Fruit fly (Drosophila melanogaster) whole organism, larva: ENCODE measurements around the gene alpha-Est10.

ENCODE experiments used
- noc ChIP-seq: fragments of 200-800 bp; sonication (Bioruptor generic); optimal IDR thresholded peaks from 3 replicates; lab custom pipeline; 2019; ENCODE audit warnings: missing biosample characterization, mild to moderate bottlenecking, missing genetic modification characterization, moderate library complexity

Gene alpha-Est10

DNA sequence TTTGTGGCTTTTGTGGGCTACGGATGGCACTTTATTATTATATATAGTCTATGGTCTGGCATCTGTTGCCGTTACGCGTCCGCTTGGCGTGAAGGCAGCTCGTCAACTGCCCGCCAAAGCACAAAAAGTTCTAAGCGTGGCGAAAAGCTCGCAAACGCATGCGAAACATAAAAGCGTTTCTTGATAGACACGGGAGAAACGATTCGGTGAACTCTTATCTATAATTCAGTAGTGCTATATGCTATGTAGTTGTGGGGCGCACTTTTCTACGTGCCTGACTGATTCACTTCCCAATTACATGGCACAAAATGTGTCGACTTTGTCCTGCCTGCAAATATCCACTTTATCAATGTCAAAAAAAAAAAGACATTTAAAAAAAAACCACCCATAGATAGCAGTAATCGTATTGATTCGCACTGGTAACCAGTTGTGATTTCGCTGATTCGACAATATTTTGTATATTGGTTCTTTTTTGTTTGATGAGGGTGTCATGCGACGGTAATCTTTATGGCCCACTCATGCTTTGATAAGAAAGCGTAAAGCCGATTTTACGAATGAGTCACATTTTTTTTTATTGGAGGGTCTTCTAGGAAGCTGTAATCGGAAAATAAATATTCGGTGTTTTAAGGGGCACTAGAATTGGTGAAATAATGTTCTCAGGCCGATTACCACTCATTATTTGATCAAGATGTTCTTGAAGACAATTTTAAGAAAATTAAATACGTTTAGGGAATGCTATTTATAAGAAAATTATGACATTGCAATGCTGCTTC is 11.5 kb upstream of the alpha-Est10 start, which contains the start of gene alpha-Est9:
TSS of gene alpha-Est9 (minus strand) at position 110 of the 773 bp plus-strand sequence.
- TF ChIP-seq noc (tag; lab: Kevin White, UChicago) = peak; percentile 49

DNA sequence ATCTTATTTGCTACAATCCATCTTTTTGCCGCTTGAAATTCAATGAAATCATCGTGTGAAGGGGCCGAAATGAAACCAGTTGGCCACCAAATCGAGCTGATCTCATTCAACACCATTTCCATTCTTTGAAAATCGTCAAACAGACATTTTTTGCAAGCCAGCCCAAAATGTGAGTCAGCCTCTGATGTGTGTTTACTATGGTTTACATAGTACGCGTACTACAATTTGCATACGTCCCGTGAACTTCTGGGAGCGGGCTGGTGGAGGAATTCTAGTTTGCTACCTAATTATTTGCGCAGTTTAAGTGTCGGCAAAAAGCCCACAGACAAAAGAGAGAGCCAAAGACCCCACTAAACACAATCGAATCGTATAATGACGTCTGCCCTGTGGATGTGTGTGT is 9.6 kb upstream of the alpha-Est10 start:
- TF ChIP-seq noc (tag; lab: Kevin White, UChicago) = peak; percentile 9

DNA sequence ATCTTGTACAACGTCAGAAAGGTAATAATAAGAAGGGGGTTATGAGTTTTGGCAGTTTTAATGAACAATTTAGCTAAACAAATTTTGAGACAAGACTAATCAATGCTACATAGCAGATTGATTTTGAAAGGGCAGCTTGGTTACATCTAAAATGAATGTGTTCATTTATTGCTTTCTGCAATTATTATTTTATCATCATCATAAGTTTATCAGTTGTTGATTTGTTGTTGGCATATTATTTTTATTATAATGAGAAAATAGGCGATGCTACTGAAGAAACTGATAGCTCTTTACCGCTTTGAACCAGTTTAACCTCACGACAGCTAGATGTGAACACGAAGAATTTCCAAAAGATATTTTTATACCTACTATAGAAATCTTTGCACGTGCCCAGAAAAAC is 8.6 kb upstream of the alpha-Est10 start, which contains the start of gene Mics1:
TSS of gene Mics1 (minus strand) at position 101 of the 400 bp plus-strand sequence.
- TF ChIP-seq noc (tag; lab: Kevin White, UChicago) = no peak

DNA sequence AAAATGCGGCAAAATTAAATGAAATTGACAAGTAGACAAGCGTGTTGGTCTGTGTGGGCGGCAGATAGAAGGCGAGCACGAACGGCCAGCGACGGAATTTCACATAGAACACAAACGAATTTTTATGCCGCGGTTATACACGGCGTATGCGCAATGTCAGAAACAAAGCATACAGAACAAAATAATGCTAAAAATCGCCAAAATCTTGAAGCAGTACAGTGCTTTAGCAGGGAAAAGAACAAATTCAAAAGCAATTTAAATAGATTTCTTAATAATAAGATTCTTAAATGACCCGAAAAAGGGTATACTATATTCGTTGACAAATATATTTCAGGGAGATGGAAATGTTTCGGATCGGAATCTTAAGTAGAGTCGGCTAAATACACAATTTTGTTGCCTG is 6.9 kb upstream of the alpha-Est10 start:
- TF ChIP-seq noc (tag; lab: Kevin White, UChicago) = peak; percentile 8

DNA sequence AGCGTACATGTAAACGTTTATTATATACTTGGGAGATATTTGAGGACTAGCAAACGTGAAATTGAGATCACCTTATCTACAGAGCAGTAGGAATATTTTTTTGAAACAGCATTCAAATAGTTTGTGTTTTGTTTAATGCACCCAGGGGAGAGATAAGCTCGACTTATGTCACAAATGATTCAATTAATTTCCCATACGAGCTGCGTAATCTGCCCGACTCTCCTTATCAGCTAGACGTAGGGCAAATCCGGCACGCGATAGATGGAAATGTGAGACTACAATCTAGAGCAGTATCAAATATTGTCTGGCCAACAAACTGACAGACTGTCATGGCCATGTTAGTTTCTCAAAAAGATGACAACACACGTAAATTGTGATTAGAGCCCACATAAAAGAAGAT is 5.8 kb upstream of the alpha-Est10 start:
- TF ChIP-seq noc (tag; lab: Kevin White, UChicago) = peak; percentile 63

DNA sequence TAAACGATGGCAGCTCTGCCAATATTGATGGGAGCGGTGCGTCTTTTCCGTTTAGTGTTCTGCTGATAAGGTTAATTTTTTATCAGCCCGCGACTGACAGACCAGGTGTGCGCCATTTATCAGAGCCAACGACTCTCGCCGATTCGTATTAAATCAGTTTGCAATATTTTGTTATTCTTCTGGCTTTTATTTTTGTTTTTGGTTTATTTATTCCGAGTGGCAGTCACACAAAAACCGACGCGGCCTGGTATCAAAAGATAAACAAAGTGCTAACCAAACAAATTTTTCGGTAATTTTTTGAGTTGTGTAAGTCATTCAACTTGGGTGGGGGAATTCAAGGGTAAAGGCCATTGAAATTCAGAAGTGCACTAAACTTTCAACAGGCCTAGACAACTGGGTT is 3.8 kb upstream of the alpha-Est10 start:
- TF ChIP-seq noc (tag; lab: Kevin White, UChicago) = no peak

DNA sequence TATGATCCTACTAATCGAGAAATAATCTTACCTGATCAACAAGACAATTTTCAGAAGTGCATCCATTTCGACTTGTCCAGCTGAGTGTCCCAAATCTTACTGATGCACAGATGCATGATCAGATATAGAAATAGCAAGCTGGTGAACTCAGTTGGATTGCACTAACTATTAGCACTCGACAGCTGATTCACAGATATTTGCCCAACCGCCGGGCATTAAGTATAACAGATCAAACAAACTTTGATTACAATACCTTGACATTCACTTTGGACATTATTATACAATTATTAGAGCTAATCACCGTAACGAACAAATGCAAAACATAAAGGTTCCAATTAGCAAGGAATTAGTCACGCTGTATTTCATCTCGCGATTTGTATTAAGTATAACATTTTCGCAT is 474 bp downstream of the alpha-Est10 start, which contains the start of gene CG42656:
TSS of gene CG42656 (minus strand) at position 101 of the 400 bp plus-strand sequence.
- no peak for TF ChIP-seq noc (tag; lab: Kevin White, UChicago)

DNA sequence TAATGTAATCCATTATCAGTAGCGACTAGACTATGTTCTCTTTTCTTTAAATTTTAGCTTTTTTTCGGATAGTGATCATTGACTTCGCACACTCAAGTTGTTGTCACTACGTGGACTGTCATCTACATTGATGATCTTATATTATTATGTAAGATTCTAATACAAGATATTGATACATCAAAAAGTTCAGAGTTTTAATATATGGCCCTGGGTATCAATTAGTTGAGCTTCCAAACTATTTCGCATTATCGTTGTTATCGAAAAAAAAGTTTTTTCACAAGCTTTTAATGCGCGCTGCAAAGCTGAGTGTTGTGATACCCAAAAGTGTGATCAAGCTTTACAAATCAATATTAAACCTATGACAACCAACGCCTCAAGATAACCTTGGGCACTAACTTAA is 1.5 kb downstream of the alpha-Est10 start:
- TF ChIP-seq noc (tag; lab: Kevin White, UChicago) = no peak

DNA sequence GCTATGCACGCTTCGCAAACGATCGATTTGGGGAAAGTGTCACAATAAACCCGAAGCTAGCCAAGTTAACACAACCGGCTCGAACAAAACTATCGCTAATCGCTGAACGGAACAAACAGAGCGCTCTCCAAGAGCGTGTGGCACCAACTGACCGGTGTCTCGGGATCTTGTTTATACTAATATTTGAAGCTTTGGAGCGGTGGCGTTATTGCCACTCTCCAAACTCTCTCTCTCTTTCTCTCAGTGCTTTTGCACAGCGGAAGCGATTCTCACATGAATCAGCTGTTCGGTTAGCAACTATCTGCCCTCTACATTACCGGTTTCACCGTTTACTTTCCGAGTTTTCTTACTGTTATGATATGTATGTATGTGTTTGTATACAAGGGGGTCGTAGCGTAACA is 2.2 kb downstream of the alpha-Est10 start:
- no peak for TF ChIP-seq noc (tag; lab: Kevin White, UChicago)

DNA sequence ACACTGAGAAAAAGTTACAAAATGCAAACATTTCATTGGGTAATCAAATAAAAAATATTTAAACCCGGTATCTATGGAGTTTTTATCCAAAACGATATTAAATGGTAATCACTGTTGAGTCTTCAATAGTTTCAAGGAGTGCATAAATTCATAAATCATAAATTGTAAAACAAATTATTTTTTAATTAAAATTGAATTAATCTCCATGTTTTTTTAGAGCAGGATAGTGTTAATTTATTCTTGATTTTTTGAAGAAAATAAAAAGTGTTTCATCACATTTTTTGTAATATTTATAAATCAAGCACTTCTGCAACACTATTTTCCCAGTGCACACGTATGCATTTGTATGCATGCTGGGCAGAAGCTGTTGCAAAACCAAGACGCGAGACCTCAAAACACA is 2.8 kb downstream of the alpha-Est10 start:
- no peak for TF ChIP-seq noc (tag; lab: Kevin White, UChicago)

DNA sequence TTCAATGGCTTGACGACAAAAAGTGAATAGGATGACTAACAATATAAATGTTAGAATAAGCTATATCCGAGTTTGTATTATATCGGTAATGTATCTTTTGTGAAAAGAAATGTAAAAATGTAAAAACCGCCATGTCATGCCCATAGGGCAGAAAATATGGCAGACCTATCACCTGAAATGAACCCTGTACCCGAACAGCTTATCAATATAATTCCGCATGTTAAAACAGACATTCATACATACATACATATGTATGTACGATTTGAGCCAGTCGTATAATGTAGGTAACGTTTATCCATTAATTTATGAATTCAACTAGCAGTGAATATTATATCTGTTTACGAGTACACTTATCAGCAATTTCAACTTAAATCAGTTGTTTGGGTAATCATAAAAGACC is 3.7 kb downstream of the alpha-Est10 start:
- TF ChIP-seq noc (tag; lab: Kevin White, UChicago) = no peak

DNA sequence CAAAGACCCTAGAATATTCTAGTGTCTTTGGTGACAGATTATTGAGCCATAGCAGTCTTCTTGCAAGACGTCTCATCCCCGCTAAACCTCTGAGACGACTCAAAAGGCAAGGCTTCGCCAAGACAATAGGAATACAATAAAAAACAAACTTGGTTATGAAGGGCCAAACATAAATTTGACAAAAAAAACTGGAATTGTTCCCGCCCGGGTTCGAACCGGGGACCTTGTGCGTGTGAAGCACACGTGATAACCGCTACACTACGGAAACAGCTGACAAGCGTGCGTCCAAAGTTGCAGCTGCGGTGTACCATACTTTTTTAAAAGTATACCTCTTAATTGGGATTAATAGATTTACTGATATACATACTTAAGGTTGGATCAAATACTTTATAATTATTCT is 17.9 kb downstream of the alpha-Est10 start:
- TF ChIP-seq noc (tag; lab: Kevin White, UChicago) = no peak

DNA sequence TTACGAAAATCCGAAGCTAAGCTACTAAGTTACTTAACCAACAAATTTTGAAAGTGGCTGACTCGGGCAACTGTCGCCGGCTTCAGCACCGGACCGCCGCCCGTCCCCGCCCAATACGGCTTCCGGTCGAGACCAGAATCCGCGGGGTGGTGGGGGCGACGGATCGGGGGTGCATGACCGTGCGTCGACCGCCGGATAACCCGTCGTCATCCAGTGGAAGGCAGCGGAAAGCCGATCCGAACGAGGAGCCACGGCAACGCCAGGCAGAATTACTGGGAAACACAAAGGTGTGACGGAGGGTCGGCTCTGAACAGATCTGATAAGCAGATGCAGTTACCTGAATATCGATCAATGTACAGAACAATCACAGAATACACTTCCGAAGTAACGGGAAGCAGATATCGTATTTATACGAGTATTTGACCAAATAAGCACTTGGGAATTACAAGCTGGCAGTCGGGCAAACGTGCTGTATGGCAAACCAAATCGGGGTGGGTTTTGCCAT is 19.0 kb downstream of the alpha-Est10 start:
- TF ChIP-seq noc (tag; lab: Kevin White, UChicago) = peak; percentile 44

DNA sequence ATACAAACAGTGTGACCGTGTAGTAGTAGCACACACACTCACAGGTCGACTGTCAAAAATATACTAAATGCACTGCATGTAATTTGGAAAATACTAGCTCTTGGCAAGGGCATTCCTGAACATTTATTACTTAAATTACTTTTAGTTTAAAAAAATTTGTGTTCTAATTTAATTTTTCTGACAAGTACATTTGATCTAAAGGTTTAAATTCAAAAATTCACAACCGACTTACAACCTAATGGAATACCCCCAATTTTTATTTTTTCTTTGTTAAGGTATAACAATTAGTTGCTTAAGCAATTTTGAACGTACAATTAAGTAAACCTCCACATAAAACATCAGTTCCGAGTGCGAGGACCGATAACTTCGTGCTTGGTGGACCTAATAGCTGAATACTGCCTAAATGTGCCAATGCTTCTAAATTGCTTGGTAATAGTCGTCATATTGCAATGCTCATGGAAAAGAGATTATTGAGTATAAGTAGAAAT is 19.8 kb downstream of the alpha-Est10 start, which contains the start of gene CG1142:
TSS of gene CG1142 (minus strand) at position 15 of the 488 bp plus-strand sequence.
- peak; percentile 97 for TF ChIP-seq noc (tag; lab: Kevin White, UChicago)

DNA sequence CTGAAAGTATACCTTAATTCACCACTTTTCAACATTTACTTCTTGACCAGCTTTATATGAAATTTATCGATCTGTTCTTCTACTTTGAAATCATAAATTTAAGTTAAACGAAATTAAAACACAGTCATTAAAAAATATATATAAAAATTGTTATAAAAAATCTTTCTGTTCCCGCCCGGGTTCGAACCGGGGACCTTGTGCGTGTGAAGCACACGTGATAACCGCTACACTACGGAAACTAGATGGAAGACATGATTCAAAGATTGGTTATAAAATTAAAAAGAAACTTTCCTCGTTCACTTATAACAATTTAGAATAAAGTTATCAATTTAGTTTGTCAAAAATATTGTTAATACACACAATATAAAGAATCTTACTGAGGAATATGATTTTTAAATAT is 21.8 kb downstream of the alpha-Est10 start:
- no peak for TF ChIP-seq noc (tag; lab: Kevin White, UChicago)

DNA sequence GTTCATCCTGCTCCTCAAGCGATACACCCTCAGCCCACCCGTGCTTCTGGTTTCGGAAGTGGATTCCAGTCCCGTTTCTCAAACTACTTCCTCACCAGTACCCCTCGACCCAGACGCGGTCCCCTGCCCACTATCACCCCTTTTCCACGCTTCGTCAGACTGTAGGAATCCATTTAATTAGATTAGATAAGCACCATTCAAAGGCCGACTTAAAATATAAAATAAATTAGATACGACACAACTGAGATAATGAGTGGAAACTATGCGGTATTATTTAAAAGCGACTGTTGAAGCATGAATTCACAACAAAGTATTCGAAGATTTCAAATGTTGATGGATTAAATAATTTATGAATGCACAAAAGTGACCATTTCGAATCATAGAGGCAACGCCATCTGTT is 52.3 kb downstream of the alpha-Est10 start:
- TF ChIP-seq noc (tag; lab: Kevin White, UChicago) = no peak
